Fruit fly (Drosophila melanogaster) whole organism, embryonic: ENCODE results near the gene CG43346.

Experiments
- CG18011 ChIP-seq: fragments of 200-800 bp; sonication (Bioruptor generic); optimal IDR thresholded peaks from 2 replicates; lab custom pipeline; 2017; ENCODE audit warnings: missing biosample characterization, missing genetic modification characterization, mild to moderate bottlenecking, moderate library complexity, missing genotype
- ro ChIP-seq: fragments of 200-800 bp; sonication (Bioruptor generic); IDR thresholded peaks from 2 replicates; pipeline ENCODE4 v1.3.6; 2022; ENCODE audit warnings: missing biosample characterization, missing genetic modification characterization

DNA sequence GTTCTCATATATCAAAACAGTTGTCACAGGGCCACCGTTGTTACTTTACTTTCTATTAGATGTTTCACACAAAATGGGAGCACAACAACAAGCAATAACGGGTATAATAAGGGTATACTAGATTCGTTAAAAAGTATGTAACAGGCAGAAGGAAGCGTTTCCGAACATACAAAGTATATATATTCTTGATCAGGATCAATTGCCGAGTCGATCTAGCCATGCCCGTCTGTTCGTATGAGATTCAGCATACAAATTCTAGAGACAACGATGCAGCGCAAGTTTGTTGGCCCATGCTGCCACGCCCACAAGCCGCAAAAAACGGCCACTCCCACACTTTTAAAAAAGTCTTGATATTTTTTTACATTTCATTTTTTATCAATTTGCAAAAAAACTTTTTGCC lies 31.9 kb upstream of the CG43346 start, which contains the start of gene CG31624:
- TF ChIP-seq ro (GFP tag; lab: Robert Waterston, UW) (no peak), CG18011 (no peak)
